Worm (Caenorhabditis elegans) whole organism, L2 larva: ENCODE results near the gene ifas-2.

Experiments used
- elt-1 ChIP-seq: fragments of 150-350 bp; optimal IDR thresholded peaks from 2 replicates; lab custom pipeline; 2014; ENCODE audit warnings: missing biosample characterization, missing genetic modification characterization
- elt-3 ChIP-seq: sonication (generic microtip); optimal IDR thresholded peaks from 2 replicates; lab custom pipeline; 2017; ENCODE audit warnings: missing biosample characterization, missing genetic modification characterization
- nhr-12 ChIP-seq: fragments of 150-350 bp; optimal IDR thresholded peaks from 2 replicates; lab custom pipeline; 2014; ENCODE audit warnings: missing biosample characterization, missing genetic modification characterization
- skn-1 ChIP-seq: sonication (generic microtip); optimal IDR thresholded peaks from 2 replicates; lab custom pipeline; 2017; ENCODE audit warnings: missing biosample characterization, missing genetic modification characterization
- ztf-4 ChIP-seq: fragments of 150-350 bp; optimal IDR thresholded peaks from 2 replicates; lab custom pipeline; 2014; ENCODE audit warnings: missing biosample characterization, missing genetic modification characterization

- TF ChIP-seq ztf-4 (no peak), elt-1 (no peak), elt-3 (tag; lab: Kevin White, UChicago) (no peak), nhr-12 (tag; lab: Kevin White, UChicago) (no peak), skn-1 (tag; lab: Kevin White, UChicago) (no peak)
These were observed 22.6 kb upstream of the ifas-2 start for ce11 chrV:16911294-16911693.
